Worm (Caenorhabditis elegans) whole organism, young adult: ENCODE measurements around the gene srh-291.

Source experiments
- B0035.1 ChIP-seq: sonication (generic microtip); optimal IDR thresholded peaks from 2 replicates; lab custom pipeline; 2016; ENCODE audit warnings: missing genetic modification characterization, mild to moderate bottlenecking, missing compliant biosample characterization, missing genotype, missing genetic modification reagents
- B0261.1 ChIP-seq: sonication (generic microtip); optimal IDR thresholded peaks from 2 replicates; lab custom pipeline; 2016; ENCODE audit warnings: mild to moderate bottlenecking, missing genetic modification characterization, moderate library complexity, missing compliant biosample characterization
- D2030.7 ChIP-seq: fragments of 200-800 bp; sonication (Bioruptor generic); IDR thresholded peaks from 2 replicates; pipeline ENCODE4 v1.3.6; 2022; ENCODE audit warnings: missing genetic modification reagents, missing genetic modification characterization, missing compliant biosample characterization
- F10E7.11 ChIP-seq: sonication (generic microtip); optimal IDR thresholded peaks from 2 replicates; lab custom pipeline; 2017; ENCODE audit warnings: mild to moderate bottlenecking, missing genetic modification characterization, moderate library complexity, missing compliant biosample characterization
- F33H1.4 ChIP-seq: fragments of 200-800 bp; sonication (Bioruptor generic); IDR thresholded peaks from 2 replicates; pipeline ENCODE4 v1.3.6; 2022; ENCODE audit warnings: missing genetic modification reagents, missing genetic modification characterization, missing compliant biosample characterization
- F49E8.2 ChIP-seq: sonication (generic microtip); optimal IDR thresholded peaks from 3 replicates; lab custom pipeline; 2017; ENCODE audit warnings: missing genetic modification characterization, mild to moderate bottlenecking, missing compliant biosample characterization, antibody characterized with exemption, moderate library complexity; ENCODE audit not compliant: insufficient read depth
- K11D2.4 ChIP-seq: fragments of 200-800 bp; sonication (Bioruptor generic); IDR thresholded peaks from 2 replicates; pipeline ENCODE4 v1.3.6; 2022; ENCODE audit warnings: missing genetic modification reagents, missing genetic modification characterization, missing compliant biosample characterization
- T26A5.8 ChIP-seq: sonication (generic microtip); optimal IDR thresholded peaks from 2 replicates; lab custom pipeline; 2016; ENCODE audit warnings: missing genetic modification characterization, missing compliant biosample characterization
- Y53F4B.3 ChIP-seq: fragments of 200-800 bp; sonication (Bioruptor generic); IDR thresholded peaks from 2 replicates; pipeline ENCODE4 v1.3.6; 2022; ENCODE audit warnings: missing genetic modification reagents, missing genetic modification characterization, missing compliant biosample characterization
- Y53G8AR.9 ChIP-seq: fragments of 200-800 bp; sonication (Bioruptor generic); conservative IDR thresholded peaks from 2 replicates; pipeline ENCODE4 v1.3.6; 2022; ENCODE audit warnings: missing genetic modification reagents, missing genetic modification characterization, missing compliant biosample characterization
- Y67H2A.10 ChIP-seq: fragments of 200-800 bp; sonication (Bioruptor generic); conservative IDR thresholded peaks from 2 replicates; pipeline ENCODE4 v1.3.6; 2022; ENCODE audit warnings: missing genetic modification reagents, missing genetic modification characterization, missing compliant biosample characterization
- Y95B8A.8 ChIP-seq: fragments of 200-800 bp; sonication (Bioruptor generic); IDR thresholded peaks from 2 replicates; pipeline ENCODE4 v1.3.6; 2022; ENCODE audit warnings: missing genetic modification reagents, missing genetic modification characterization, missing compliant biosample characterization
- atf-7 ChIP-seq: sonication (generic microtip); optimal IDR thresholded peaks from 2 replicates; lab custom pipeline; 2017; ENCODE audit warnings: mild to moderate bottlenecking, missing genetic modification characterization, missing compliant biosample characterization
- bed-2 ChIP-seq: fragments of 200-800 bp; sonication (Bioruptor generic); IDR thresholded peaks from 2 replicates; pipeline ENCODE4 v1.3.6; 2022; ENCODE audit warnings: missing genetic modification reagents, missing genetic modification characterization, missing compliant biosample characterization
- egl-18 ChIP-seq: fragments of 200-800 bp; sonication (Bioruptor generic); IDR thresholded peaks from 2 replicates; pipeline ENCODE4 v1.3.6; 2022; ENCODE audit warnings: missing genetic modification reagents, missing genetic modification characterization, missing compliant biosample characterization
- hsf-1 ChIP-seq: fragments of 200-800 bp; sonication (Bioruptor generic); IDR thresholded peaks from 2 replicates; pipeline ENCODE4 v1.3.6; 2022; ENCODE audit warnings: missing genetic modification reagents, missing genetic modification characterization, missing compliant biosample characterization
- let-526 ChIP-seq: fragments of 200-800 bp; sonication (Bioruptor generic); IDR thresholded peaks from 2 replicates; pipeline ENCODE4 v1.3.6; 2022; ENCODE audit warnings: missing genetic modification reagents, missing genetic modification characterization, missing compliant biosample characterization
- lin-40 ChIP-seq: sonication (generic microtip); optimal IDR thresholded peaks from 2 replicates; lab custom pipeline; 2016; ENCODE audit warnings: missing genetic modification characterization, mild to moderate bottlenecking, missing compliant biosample characterization, missing genotype, missing genetic modification reagents
- lsl-1 ChIP-seq: fragments of 200-800 bp; sonication (Bioruptor generic); optimal IDR thresholded peaks from 2 replicates; lab custom pipeline; 2018; ENCODE audit warnings: mild to moderate bottlenecking, missing genetic modification characterization, moderate library complexity, missing compliant biosample characterization
- lsy-27 ChIP-seq: sonication (generic microtip); optimal IDR thresholded peaks from 2 replicates; lab custom pipeline; 2017; ENCODE audit warnings: missing genetic modification characterization, mild to moderate bottlenecking, missing compliant biosample characterization, antibody characterized with exemption, missing genotype, borderline replicate concordance; ENCODE audit not compliant: insufficient read depth
- madf-10 ChIP-seq: sonication (generic microtip); optimal IDR thresholded peaks from 2 replicates; lab custom pipeline; 2016; ENCODE audit warnings: mild to moderate bottlenecking, missing genetic modification characterization, missing compliant biosample characterization
- madf-3 ChIP-seq: fragments of 200-800 bp; sonication (Bioruptor generic); IDR thresholded peaks from 2 replicates; pipeline ENCODE4 v1.3.6; 2022; ENCODE audit warnings: missing genetic modification reagents, missing genetic modification characterization, missing compliant biosample characterization
- madf-8 ChIP-seq: fragments of 200-800 bp; sonication (Bioruptor generic); conservative IDR thresholded peaks from 2 replicates; pipeline ENCODE4 v1.3.6; 2022; ENCODE audit warnings: missing genetic modification reagents, missing genetic modification characterization, missing compliant biosample characterization
- mel-28 ChIP-seq: sonication (generic microtip); optimal IDR thresholded peaks from 2 replicates; lab custom pipeline; 2016; ENCODE audit warnings: borderline replicate concordance, mild to moderate bottlenecking, missing genetic modification characterization, missing compliant biosample characterization
- mxl-1 ChIP-seq: sonication (generic microtip); optimal IDR thresholded peaks from 2 replicates; lab custom pipeline; 2016; ENCODE audit warnings: missing genetic modification characterization, missing compliant biosample characterization
- nfya-1 ChIP-seq: sonication (generic microtip); optimal IDR thresholded peaks from 2 replicates; lab custom pipeline; 2017; ENCODE audit warnings: antibody characterized with exemption, missing compliant biosample characterization, missing genetic modification characterization, borderline replicate concordance; ENCODE audit not compliant: insufficient read depth
- nfya-2 ChIP-seq: fragments of 200-800 bp; sonication (Bioruptor generic); IDR thresholded peaks from 2 replicates; pipeline ENCODE4 v1.3.6; 2022; ENCODE audit warnings: missing genetic modification reagents, missing genetic modification characterization, missing compliant biosample characterization
- nhr-120 ChIP-seq: fragments of 200-800 bp; sonication (Bioruptor generic); IDR thresholded peaks from 2 replicates; pipeline ENCODE4 v1.3.6; 2022; ENCODE audit warnings: missing genetic modification characterization, missing compliant biosample characterization
- nhr-179 ChIP-seq: sonication (generic microtip); optimal IDR thresholded peaks from 2 replicates; lab custom pipeline; 2016; ENCODE audit warnings: mild to moderate bottlenecking, missing genetic modification characterization, missing compliant biosample characterization
- nhr-80 ChIP-seq: sonication (generic microtip); optimal IDR thresholded peaks from 2 replicates; lab custom pipeline; 2016; ENCODE audit warnings: missing genetic modification characterization, missing compliant biosample characterization
- repo-1 ChIP-seq: sonication (generic microtip); optimal IDR thresholded peaks from 2 replicates; lab custom pipeline; 2017; ENCODE audit warnings: mild to moderate bottlenecking, missing genetic modification characterization, missing compliant biosample characterization
- snpc-4 ChIP-seq, 5 experiments: fragments of 150-350 bp in 1 of 5; sonication (generic microtip) in 4 of 5; optimal IDR thresholded peaks; 2 replicates each; lab custom pipeline; 2014 to 2018; ENCODE audit warnings: missing genetic modification characterization in 5 of 5, missing biosample characterization in 3 of 5, antibody characterized with exemption in 2 of 5, mild to moderate bottlenecking in 2 of 5, missing compliant biosample characterization in 2 of 5, missing genotype in 2 of 5, moderate library complexity in 2 of 5, missing genetic modification reagents in 1 of 5
- sptf-2 ChIP-seq: fragments of 200-800 bp; sonication (Bioruptor generic); optimal IDR thresholded peaks from 2 replicates; lab custom pipeline; 2018; ENCODE audit warnings: mild to moderate bottlenecking, missing genetic modification characterization, missing compliant biosample characterization
- tlf-1 ChIP-seq: fragments of 200-800 bp; sonication (Bioruptor generic); optimal IDR thresholded peaks from 2 replicates; lab custom pipeline; 2018; ENCODE audit warnings: mild to moderate bottlenecking, missing genetic modification characterization, missing compliant biosample characterization
- xnd-1 ChIP-seq: sonication (generic microtip); optimal IDR thresholded peaks from 2 replicates; lab custom pipeline; 2016; ENCODE audit warnings: missing genotype, missing genetic modification reagents, missing genetic modification characterization, missing compliant biosample characterization
- zfh-2 ChIP-seq: fragments of 200-800 bp; sonication (Bioruptor generic); conservative IDR thresholded peaks from 2 replicates; pipeline ENCODE4 v1.3.6; 2022; ENCODE audit warnings: missing genetic modification reagents, missing genetic modification characterization, missing compliant biosample characterization
- ztf-18 ChIP-seq: sonication (generic microtip); optimal IDR thresholded peaks from 2 replicates; lab custom pipeline; 2016; ENCODE audit warnings: missing genotype, mild to moderate bottlenecking, missing genetic modification characterization, missing compliant biosample characterization
- ztf-22 ChIP-seq: fragments of 200-800 bp; sonication (Bioruptor generic); optimal IDR thresholded peaks from 2 replicates; lab custom pipeline; 2018; ENCODE audit warnings: mild to moderate bottlenecking, missing genetic modification characterization, moderate library complexity, missing compliant biosample characterization
- ztf-25 ChIP-seq: fragments of 200-800 bp; sonication (Bioruptor generic); IDR thresholded peaks from 2 replicates; pipeline ENCODE4 v1.3.6; 2022; ENCODE audit warnings: missing genetic modification reagents, missing genetic modification characterization, missing compliant biosample characterization
- ztf-28 ChIP-seq: fragments of 200-800 bp; sonication (Bioruptor generic); IDR thresholded peaks from 2 replicates; pipeline ENCODE4 v1.3.6; 2022; ENCODE audit warnings: missing genetic modification reagents, missing genetic modification characterization, missing compliant biosample characterization

Gene srh-291

DNA sequence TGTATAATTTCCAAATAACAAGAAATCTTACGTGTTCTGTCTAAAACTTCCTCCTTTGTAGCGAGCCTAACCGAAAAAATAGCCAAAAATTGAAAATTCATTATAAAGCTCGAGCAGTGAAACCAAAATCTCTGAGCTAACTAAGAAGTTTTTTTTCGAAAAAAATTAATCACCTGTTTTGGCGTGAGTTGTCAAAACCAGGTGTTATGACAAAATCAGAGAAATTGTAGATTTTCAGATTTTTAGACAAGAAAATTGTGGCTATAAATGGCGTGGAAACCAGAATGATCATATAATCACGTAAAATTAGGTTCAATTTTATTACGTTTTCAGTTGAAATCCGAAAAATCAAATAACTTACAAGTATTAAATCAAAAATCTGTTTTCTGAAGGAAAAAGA lies 32.3 kb upstream of the srh-291 start, which contains the start of gene sre-21:
Gene sre-21, minus strand, starts transcription at position 101 of the 400 bp plus-strand sequence.
- TF ChIP-seq lin-40 (tag; lab: Kevin White, UChicago) (no peak), nfya-1 (tag; lab: Kevin White, UChicago) (no peak)

DNA sequence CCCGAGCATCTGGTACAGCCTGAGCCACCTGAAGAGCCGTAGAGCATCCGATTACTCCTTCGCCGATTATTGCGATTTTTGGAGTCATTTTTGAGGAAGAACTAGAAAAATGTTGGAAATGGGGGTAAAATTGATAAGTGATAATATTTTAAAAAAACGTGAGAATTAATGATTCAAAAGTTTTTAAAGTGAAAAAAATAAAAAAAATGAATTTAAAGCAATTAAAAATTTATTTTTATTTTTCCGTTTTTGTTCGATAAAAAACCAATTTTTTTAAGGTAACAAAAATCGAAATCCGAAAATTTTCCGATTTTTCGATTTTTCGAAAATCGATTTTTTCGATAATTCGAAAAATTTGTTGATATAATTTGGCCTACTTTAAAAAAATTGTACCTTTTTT lies 28.3 kb upstream of the srh-291 start, which contains the start of gene ddo-1:
Gene ddo-1, minus strand, starts transcription at position 101 of the 400 bp plus-strand sequence.
- TF ChIP-seq repo-1 (tag; lab: Kevin White, UChicago) (no peak), sptf-2 (GFP tag; lab: Kevin White, UChicago) (no peak), F49E8.2 (tag; lab: Kevin White, UChicago) (no peak), atf-7 (tag; lab: Kevin White, UChicago) (no peak), ztf-28 (no peak), nhr-80 (no peak), nhr-179 (tag; lab: Kevin White, UChicago) (no peak), B0035.1 (no peak), zfh-2 (GFP tag; lab: Robert Waterston, UW) (no peak), nfya-2 (no peak), snpc-4 (GFP tag; optimal IDR thresholded peaks at IDR 0.05; lab: Kevin White, UChicago) (no peak), snpc-4 (tag; optimal IDR thresholded peaks at IDR 0.05; lab: Kevin White, UChicago) (no peak), B0261.1 (tag; lab: Kevin White, UChicago) (no peak), lsl-1 (no peak)
- TF ChIP-seq, all 124 proteins: peak for 0

- TF ChIP-seq sptf-2 (GFP tag; lab: Kevin White, UChicago) (no peak), madf-3 (GFP tag; lab: Robert Waterston, UW) (no peak), nfya-1 (tag; lab: Kevin White, UChicago) (no peak), Y95B8A.8 (GFP tag; lab: Robert Waterston, UW) (no peak), xnd-1 (no peak), Y67H2A.10 (GFP tag; lab: Robert Waterston, UW) (no peak), nhr-120 (no peak)
Measured at ce11 chrV:17777624-17778023, 27.8 kb upstream of the srh-291 start, which contains the start of gene C47A10.12. TSS of gene C47A10.12 (plus strand) at chrV:17777924.

DNA sequence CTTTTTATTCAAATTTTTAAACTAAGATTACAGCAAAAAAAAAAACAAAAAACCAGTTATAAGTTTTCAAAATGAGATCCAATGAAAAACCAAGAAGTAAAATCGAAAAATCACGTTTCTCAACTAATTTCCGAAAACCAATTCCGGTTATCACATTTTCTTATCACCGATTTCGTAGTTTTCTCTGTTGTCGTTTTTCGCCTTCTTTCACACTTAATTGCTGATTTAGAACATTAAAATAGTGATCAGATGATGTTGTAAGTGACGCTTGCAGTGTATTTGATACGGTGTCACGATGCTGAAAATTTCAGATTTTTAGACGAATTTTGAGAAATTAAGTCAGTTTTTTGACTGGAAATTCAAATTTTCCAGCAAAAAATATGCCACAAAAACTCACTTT lies 25.1 kb upstream of the srh-291 start:
- peak; percentile 56 for TF ChIP-seq nhr-80
- no peak for TF ChIP-seq ztf-25
- TF ChIP-seq Y53G8AR.9 (GFP tag; lab: Robert Waterston, UW): no peak
- TF ChIP-seq snpc-4 (GFP tag; optimal IDR thresholded peaks at IDR 0.05; lab: Kevin White, UChicago): no peak
- TF ChIP-seq snpc-4 (tag; optimal IDR thresholded peaks at IDR 0.05; lab: Kevin White, UChicago): peak in 1 of 4 experiments; percentile 10

ce11 chrV:17783542-17783941 lies 21.9 kb upstream of the srh-291 start, which contains the start of gene srab-12:
TSS of gene srab-12 (minus strand) at chrV:17783642.
- TF ChIP-seq K11D2.4 (GFP tag; lab: Robert Waterston, UW): no peak
- no peak for TF ChIP-seq lsy-27 (tag; lab: Kevin White, UChicago)
- TF ChIP-seq hsf-1 (GFP tag; lab: Robert Waterston, UW): no peak
- TF ChIP-seq mel-28 (tag; lab: Kevin White, UChicago): no peak
- no peak for TF ChIP-seq madf-10 (tag; lab: Kevin White, UChicago)
- no peak for TF ChIP-seq mxl-1 (tag; lab: Kevin White, UChicago)
- TF ChIP-seq madf-8 (GFP tag; lab: Robert Waterston, UW): no peak
- no peak for TF ChIP-seq D2030.7 (GFP tag; lab: Robert Waterston, UW)
- no peak for TF ChIP-seq egl-18
- no peak for TF ChIP-seq ztf-22
- no peak for TF ChIP-seq bed-2 (GFP tag; lab: Robert Waterston, UW)
- TF ChIP-seq F33H1.4 (GFP tag; lab: Robert Waterston, UW): no peak
- TF ChIP-seq zfh-2 (GFP tag; lab: Robert Waterston, UW): no peak
- no peak for TF ChIP-seq tlf-1 (GFP tag; lab: Kevin White, UChicago)
- no peak for TF ChIP-seq F10E7.11 (tag; lab: Kevin White, UChicago)
- no peak for TF ChIP-seq ztf-18 (tag; lab: Kevin White, UChicago)
- TF ChIP-seq let-526 (GFP tag; lab: Robert Waterston, UW): no peak
- TF ChIP-seq Y53F4B.3 (GFP tag; lab: Robert Waterston, UW): no peak
- TF ChIP-seq T26A5.8: no peak
- TF ChIP-seq, all 124 proteins: peak for 0
